Worm (Caenorhabditis elegans) whole organism, L2 larva: Measurements from ENCODE around the gene col-85.

Source experiments
- Y55F3AM.14 ChIP-seq: fragments of 200-800 bp; sonication (Bioruptor generic); optimal IDR thresholded peaks from 2 replicates; lab custom pipeline; 2018; ENCODE audit warnings: mild to moderate bottlenecking, missing genetic modification characterization, missing compliant biosample characterization
- ama-1 ChIP-seq: fragments of 150-350 bp; optimal IDR thresholded peaks from 2 replicates; lab custom pipeline; 2018; ENCODE audit warnings: inconsistent platforms
- ceh-16 ChIP-seq: fragments of 150-350 bp; optimal IDR thresholded peaks from 2 replicates; lab custom pipeline; 2014; ENCODE audit warnings: missing biosample characterization, missing genetic modification characterization
- egl-27 ChIP-seq: sonication (generic microtip); optimal IDR thresholded peaks from 3 replicates; lab custom pipeline; 2017; ENCODE audit warnings: missing biosample characterization, missing genetic modification reagents, missing genetic modification characterization
- elt-1 ChIP-seq: fragments of 150-350 bp; optimal IDR thresholded peaks from 2 replicates; lab custom pipeline; 2014; ENCODE audit warnings: missing biosample characterization, missing genetic modification characterization
- elt-3 ChIP-seq: sonication (generic microtip); optimal IDR thresholded peaks from 2 replicates; lab custom pipeline; 2017; ENCODE audit warnings: missing biosample characterization, missing genetic modification characterization
- lin-11 ChIP-seq: fragments of 150-350 bp; sonication (generic microtip); optimal IDR thresholded peaks from 2 replicates; lab custom pipeline; 2014; ENCODE audit warnings: missing biosample characterization, missing genetic modification characterization, inconsistent platforms, mixed read lengths
- nhr-12 ChIP-seq: fragments of 150-350 bp; optimal IDR thresholded peaks from 2 replicates; lab custom pipeline; 2014; ENCODE audit warnings: missing biosample characterization, missing genetic modification characterization
- nhr-23 ChIP-seq: fragments of 150-350 bp; optimal IDR thresholded peaks from 2 replicates; lab custom pipeline; 2014; ENCODE audit warnings: missing biosample characterization, missing genetic modification reagents, missing genetic modification characterization
- nhr-77 ChIP-seq: fragments of 150-350 bp; optimal IDR thresholded peaks from 2 replicates; lab custom pipeline; 2014; ENCODE audit warnings: missing biosample characterization, missing genetic modification characterization
- peb-1 ChIP-seq: fragments of 150-350 bp; optimal IDR thresholded peaks from 2 replicates; lab custom pipeline; 2014; ENCODE audit warnings: missing biosample characterization, missing genetic modification characterization
- unc-39 ChIP-seq: fragments of 150-350 bp; optimal IDR thresholded peaks from 2 replicates; lab custom pipeline; 2014; ENCODE audit warnings: missing biosample characterization, missing genetic modification characterization
- unc-62 ChIP-seq: fragments of 150-350 bp; optimal IDR thresholded peaks from 2 replicates; lab custom pipeline; 2014; ENCODE audit warnings: missing biosample characterization, missing genetic modification reagents, missing genetic modification characterization
- ztf-11 ChIP-seq: sonication (generic microtip); optimal IDR thresholded peaks from 2 replicates; lab custom pipeline; 2017; ENCODE audit warnings: missing biosample characterization, missing genetic modification characterization

ce11 chrII:12485060-12485459 is 9.8 kb downstream of the col-85 start, which contains the start of gene F15A4.10:
- TF ChIP-seq lin-11 (tag; lab: Kevin White, UChicago) (no peak), ztf-11 (tag; lab: Kevin White, UChicago) (no peak), unc-62 (no peak), egl-27 (no peak), Y55F3AM.14 (GFP tag; lab: Kevin White, UChicago) (no peak), nhr-23 (tag; lab: Kevin White, UChicago) (no peak), nhr-12 (tag; lab: Kevin White, UChicago) (no peak), elt-1 (no peak), unc-39 (tag; lab: Kevin White, UChicago) (no peak), elt-3 (tag; lab: Kevin White, UChicago) (no peak), ceh-16 (tag; lab: Kevin White, UChicago) (no peak), peb-1 (tag; lab: Kevin White, UChicago) (no peak), nhr-77 (tag; lab: Kevin White, UChicago) (no peak), ama-1 (lab: Kevin White, UChicago) (no peak)
